Worm (Caenorhabditis elegans) whole organism, L4/young adult: Measurements from ENCODE around the gene C44C10.3.

Experiments used
- W03F9.2 ChIP-seq: fragments of 150-350 bp; optimal IDR thresholded peaks from 2 replicates; lab custom pipeline; 2014; ENCODE audit warnings: missing biosample characterization, missing genetic modification characterization
- him-1 ChIP-seq: sonication (generic microtip); optimal IDR thresholded peaks from 2 replicates; lab custom pipeline; 2016; ENCODE audit warnings: missing genotype, missing genetic modification reagents, missing genetic modification characterization, missing compliant biosample characterization

DNA sequence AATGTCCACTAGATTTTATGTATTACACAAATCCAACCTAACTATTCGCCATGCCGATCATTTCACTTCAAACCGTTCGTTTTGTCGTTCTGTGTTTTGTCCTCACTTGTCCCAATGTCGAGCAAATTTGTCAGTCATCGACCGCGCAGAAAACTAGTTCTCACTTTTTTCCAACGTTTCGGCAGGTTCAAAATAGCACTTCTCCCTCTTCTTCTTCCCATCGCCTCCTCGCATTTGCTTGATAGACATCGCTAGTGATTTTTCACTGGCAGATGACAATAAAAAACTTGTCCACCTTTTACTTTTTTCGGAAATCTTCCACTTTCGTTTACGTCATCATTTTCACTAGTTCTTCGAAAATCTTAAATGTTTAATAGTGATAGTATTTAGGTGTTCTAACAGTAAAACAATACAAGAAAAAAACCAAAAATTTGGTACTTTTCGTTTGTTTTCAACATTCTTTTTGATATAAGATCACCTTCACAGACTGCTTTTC, 36.8 kb upstream of the C44C10.3 start:
- TF ChIP-seq him-1 (no peak), W03F9.2 (tag; lab: Kevin White, UChicago) (no peak)
